Fruit fly (Drosophila melanogaster): ENCODE data around the gene AP-2sigma.

The AP-2sigma gene

DNA sequence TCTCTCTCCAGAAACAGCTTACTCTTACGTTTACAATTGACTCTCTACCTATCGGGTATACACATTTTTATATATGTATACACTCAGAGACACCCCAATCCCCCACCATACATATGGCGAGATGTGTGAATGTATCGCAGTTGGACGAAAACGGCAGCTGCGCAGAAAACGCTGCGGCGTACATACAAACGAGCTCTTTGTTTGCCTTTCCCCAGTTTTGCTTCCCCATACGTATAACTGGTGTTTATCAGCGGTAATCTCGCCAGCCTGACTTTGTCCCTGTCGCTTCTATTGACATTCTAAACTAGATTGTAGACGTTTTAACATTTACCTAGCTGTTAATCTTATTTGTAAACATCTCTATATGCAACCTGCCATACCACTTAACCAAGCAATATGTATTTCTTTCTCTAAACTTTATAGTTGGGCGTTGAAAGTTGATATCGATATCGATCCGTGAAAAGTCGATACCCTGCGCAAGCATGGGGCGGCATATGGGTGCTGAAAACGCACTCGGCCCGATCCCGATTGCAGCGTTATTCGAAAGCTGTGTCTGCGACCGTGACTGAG is 27.6 kb upstream of the AP-2sigma start (continued):
- TF ChIP-seq CG10209 (GFP tag; optimal IDR thresholded peaks at IDR 0.05): peak; percentile 85
- no peak for TF ChIP-seq Hr3 (GFP tag; optimal IDR thresholded peaks at IDR 0.05)
- peak; percentile 85 for TF ChIP-seq CG4328 (GFP tag; optimal IDR thresholded peaks at IDR 0.05)
- TF ChIP-seq lov (optimal IDR thresholded peaks at IDR 0.05): no peak
- no peak for TF ChIP-seq lov (GFP tag; IDR thresholded peaks at IDR 0.05)
- peak; percentile 58 for TF ChIP-seq CG15514 (GFP tag; optimal IDR thresholded peaks at IDR 0.05)
- TF ChIP-seq Scr (GFP tag; IDR thresholded peaks at IDR 0.05; ENCODE audit: partially characterized antibody): no peak
- no peak for TF ChIP-seq HLH4C (GFP tag; IDR thresholded peaks at IDR 0.05; ENCODE audit: partially characterized antibody)
- TF ChIP-seq D19B (GFP tag; optimal IDR thresholded peaks at IDR 0.05): peak; percentile 16
- peak; percentile 78 for TF ChIP-seq CG13624 (GFP tag; optimal IDR thresholded peaks at IDR 0.05)
- no peak for TF ChIP-seq danr (GFP tag; IDR thresholded peaks at IDR 0.05)
- peak; percentile 78 for TF ChIP-seq NK7.1 (GFP tag; optimal IDR thresholded peaks at IDR 0.05)
- TF ChIP-seq dan (GFP tag; IDR thresholded peaks at IDR 0.05): no peak
- peak; percentile 42 for TF ChIP-seq Neu2 (GFP tag; optimal IDR thresholded peaks at IDR 0.05; ENCODE audit: borderline replicate concordance)
- TF ChIP-seq pfk (GFP tag; optimal IDR thresholded peaks at IDR 0.05): peak; percentile 73
- no peak for TF ChIP-seq hkb (optimal IDR thresholded peaks at IDR 0.05)
- no peak for TF ChIP-seq hkb (GFP tag; IDR thresholded peaks at IDR 0.05)
- peak; percentile 68 for TF ChIP-seq CG4854 (GFP tag; optimal IDR thresholded peaks at IDR 0.05)
- TF ChIP-seq Dll (GFP tag; IDR thresholded peaks at IDR 0.05; ENCODE audit: partially characterized antibody): no peak
- TF ChIP-seq stwl (tag; optimal IDR thresholded peaks at IDR 0.05): no peak
- no peak for TF ChIP-seq CG32532 (GFP tag; IDR thresholded peaks at IDR 0.05)
- no peak for TF ChIP-seq nmo (GFP tag; optimal IDR thresholded peaks at IDR 0.05)
- peak; percentile 28 for TF ChIP-seq kay (GFP tag; optimal IDR thresholded peaks at IDR 0.05)
- TF ChIP-seq chm (GFP tag; IDR thresholded peaks at IDR 0.05): no peak
- peak; percentile 58 for TF ChIP-seq tup (GFP tag; optimal IDR thresholded peaks at IDR 0.05)
- peak; percentile 73 for TF ChIP-seq CG2120 (GFP tag; optimal IDR thresholded peaks at IDR 0.05)
- peak; percentile 69 for TF ChIP-seq CG6854 (GFP tag; optimal IDR thresholded peaks at IDR 0.05)
- no peak for TF ChIP-seq br (optimal IDR thresholded peaks at IDR 0.05)

DNA sequence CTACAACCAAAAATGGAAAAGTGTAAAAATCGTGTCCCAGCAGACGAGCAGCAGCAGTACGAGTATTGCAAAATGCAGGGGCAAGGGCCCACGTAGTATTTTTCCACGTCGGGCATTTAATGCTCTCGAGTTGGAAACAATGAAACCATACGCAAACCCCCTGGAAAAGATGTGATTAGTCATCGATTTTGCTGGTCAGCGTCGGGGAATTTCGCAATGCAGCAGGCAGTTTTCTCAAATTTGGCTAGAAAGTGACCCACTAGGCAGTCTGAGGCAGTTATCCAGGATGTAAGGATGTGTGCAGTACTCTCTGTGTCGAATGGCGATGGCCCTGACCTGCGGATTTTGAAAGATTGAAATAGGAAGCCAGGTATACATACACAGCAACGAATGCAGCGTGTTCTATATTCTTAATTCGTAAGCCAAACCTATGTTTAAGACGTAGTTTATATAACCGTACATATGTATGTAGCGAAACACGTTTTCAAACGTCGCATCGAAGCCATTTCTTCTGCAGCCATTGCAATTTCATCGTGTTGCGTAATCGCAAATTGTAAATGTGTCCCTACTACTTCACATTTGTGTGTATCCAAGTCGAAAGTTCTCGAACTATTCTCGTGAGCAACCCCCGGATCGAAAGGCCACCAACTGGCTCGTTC is 27.0 kb upstream of the AP-2sigma start:
- TF ChIP-seq cato (GFP tag; optimal IDR thresholded peaks at IDR 0.05; ENCODE audit: borderline replicate concordance) (no peak), Ssrp (tag; optimal IDR thresholded peaks at IDR 0.05) (peak; percentile 69), Pdp1 (GFP tag; optimal IDR thresholded peaks at IDR 0.05) (peak in 1 of 2 experiments; percentile 99), Lim3 (GFP tag; IDR thresholded peaks at IDR 0.05) (no peak), B-H2 (GFP tag; optimal IDR thresholded peaks at IDR 0.05) (no peak)

DNA sequence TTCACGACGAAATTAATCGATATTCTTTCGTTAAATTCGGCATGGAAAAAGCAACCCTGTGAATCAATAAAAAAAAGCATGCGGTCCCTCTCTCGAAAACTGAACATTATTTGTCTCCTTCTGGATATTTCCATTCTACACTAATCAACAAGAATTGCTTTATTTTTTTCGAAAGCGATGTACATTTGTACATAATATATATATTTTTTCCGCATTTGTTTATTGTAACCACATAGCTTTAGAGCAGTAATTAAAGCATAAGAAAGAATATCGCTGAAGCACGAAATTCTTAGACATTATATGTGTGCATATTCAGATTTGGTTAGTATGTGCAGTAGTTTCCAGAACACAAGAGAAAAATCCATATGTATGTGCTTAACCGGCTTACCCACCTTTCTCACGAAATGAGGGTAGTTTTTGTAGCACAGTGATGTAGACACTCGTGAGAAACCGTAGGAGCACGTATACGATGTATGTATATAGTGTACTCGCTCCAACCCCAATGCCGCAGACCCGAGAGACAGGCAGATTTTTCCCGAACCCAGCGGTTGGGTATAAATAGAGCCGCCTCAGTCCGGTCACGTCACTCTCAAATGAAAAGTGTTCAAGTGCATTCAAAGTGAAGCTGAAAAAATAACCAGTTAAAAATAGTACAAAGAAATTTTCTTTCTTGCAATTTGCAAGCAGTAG is 26.3 kb upstream of the AP-2sigma start:
- TF ChIP-seq ro (GFP tag; IDR thresholded peaks at IDR 0.05) (no peak), CG32767 (GFP tag; IDR thresholded peaks at IDR 0.05) (no peak), ranshi (GFP tag; IDR thresholded peaks at IDR 0.05) (no peak), fd64A (GFP tag; optimal IDR thresholded peaks at IDR 0.05) (peak; percentile 14), repo (GFP tag; optimal IDR thresholded peaks at IDR 0.05) (peak; percentile 44), tna (GFP tag; IDR thresholded peaks at IDR 0.05; ENCODE audit: partially characterized antibody) (no peak), CG2678 (tag; optimal IDR thresholded peaks at IDR 0.05) (peak; percentile 96), nerfin-2 (GFP tag; IDR thresholded peaks at IDR 0.05; ENCODE audit: partially characterized antibody) (no peak), CG4360 (GFP tag; IDR thresholded peaks at IDR 0.05) (no peak), CG2120 (GFP tag; optimal IDR thresholded peaks at IDR 0.05) (peak; percentile 93), CG3995 (GFP tag; optimal IDR thresholded peaks at IDR 0.05) (peak; percentile 61), lilli (GFP tag; optimal IDR thresholded peaks at IDR 0.05) (peak; percentile 84), dimm (GFP tag; IDR thresholded peaks at IDR 0.05) (no peak), stwl (tag; optimal IDR thresholded peaks at IDR 0.05) (no peak), ato (GFP tag; IDR thresholded peaks at IDR 0.05; ENCODE audit: partially characterized antibody) (no peak), Rfx (GFP tag; IDR thresholded peaks at IDR 0.05) (no peak), CG9876 (GFP tag; optimal IDR thresholded peaks at IDR 0.05) (peak; percentile 66)
